Fruit fly (Drosophila melanogaster) whole organism, prepupa: ENCODE measurements around the gene rho-4.

Experiments
- Blimp-1 ChIP-seq: fragments of 200-800 bp; sonication (Bioruptor generic); optimal IDR thresholded peaks from 3 replicates; lab custom pipeline; 2017; ENCODE audit warnings: missing biosample characterization, missing genetic modification characterization, mild to moderate bottlenecking, moderate library complexity, missing genetic modification reagents
- CG10631 ChIP-seq: fragments of 200-800 bp; sonication (Bioruptor generic); optimal IDR thresholded peaks from 2 replicates; lab custom pipeline; 2016; ENCODE audit warnings: missing biosample characterization, missing genetic modification characterization
- CG10669 ChIP-seq: fragments of 200-800 bp; sonication (Bioruptor generic); optimal IDR thresholded peaks from 3 replicates; lab custom pipeline; 2018; ENCODE audit warnings: missing biosample characterization, mild to moderate bottlenecking, missing genetic modification characterization, moderate library complexity
- CG11294 ChIP-seq: fragments of 200-800 bp; sonication (Bioruptor generic); IDR thresholded peaks from 2 replicates; pipeline ENCODE4 v1.3.6; 2022; ENCODE audit warnings: missing biosample characterization, missing genetic modification characterization
- CG11902 ChIP-seq: fragments of 200-800 bp; sonication (Bioruptor generic); optimal IDR thresholded peaks from 3 replicates; lab custom pipeline; 2016; ENCODE audit warnings: missing biosample characterization, missing genetic modification characterization
- CG15336 ChIP-seq: fragments of 200-800 bp; sonication (Bioruptor generic); IDR thresholded peaks from 2 replicates; pipeline ENCODE4 v1.3.6; 2022; ENCODE audit warnings: missing biosample characterization, missing genetic modification characterization
- CG16779 ChIP-seq: fragments of 200-800 bp; sonication (Bioruptor generic); optimal IDR thresholded peaks from 3 replicates; lab custom pipeline; 2017; ENCODE audit warnings: missing biosample characterization, mild to moderate bottlenecking, missing genetic modification characterization
- CG3032 ChIP-seq: fragments of 200-800 bp; optimal IDR thresholded peaks from 2 replicates; lab custom pipeline; 2019; ENCODE audit warnings: missing biosample characterization, mild to moderate bottlenecking, missing genetic modification characterization, moderate library complexity
- CG31627 ChIP-seq: fragments of 200-800 bp; sonication (Bioruptor generic); optimal IDR thresholded peaks from 3 replicates; lab custom pipeline; 2016; ENCODE audit warnings: missing biosample characterization, missing genetic modification characterization
- CG32006 ChIP-seq: fragments of 200-800 bp; sonication (Bioruptor generic); optimal IDR thresholded peaks from 3 replicates; lab custom pipeline; 2017; ENCODE audit warnings: missing biosample characterization, mild to moderate bottlenecking, missing genetic modification characterization
- CG34406 ChIP-seq: fragments of 200-800 bp; sonication (Bioruptor generic); optimal IDR thresholded peaks from 3 replicates; lab custom pipeline; 2016; ENCODE audit warnings: missing biosample characterization, missing genetic modification characterization
- CG3919 ChIP-seq: fragments of 200-800 bp; sonication (Bioruptor generic); optimal IDR thresholded peaks from 3 replicates; lab custom pipeline; 2016; ENCODE audit warnings: missing biosample characterization, missing genetic modification characterization
- CG4318 ChIP-seq: fragments of 200-800 bp; sonication (Bioruptor generic); optimal IDR thresholded peaks from 3 replicates; lab custom pipeline; 2017; ENCODE audit warnings: missing biosample characterization, mild to moderate bottlenecking, missing genetic modification characterization
- CG6163 ChIP-seq: fragments of 200-800 bp; sonication (Bioruptor generic); IDR thresholded peaks from 3 replicates; pipeline ENCODE4 v1.3.6; 2022; ENCODE audit warnings: missing biosample characterization, missing genetic modification characterization
- CG6792 ChIP-seq: fragments of 200-800 bp; sonication (Bioruptor generic); optimal IDR thresholded peaks from 3 replicates; lab custom pipeline; 2016; ENCODE audit warnings: missing biosample characterization, missing genetic modification characterization
- CG6808 ChIP-seq: fragments of 200-800 bp; sonication (Bioruptor generic); optimal IDR thresholded peaks from 3 replicates; lab custom pipeline; 2017; ENCODE audit warnings: missing biosample characterization, missing genetic modification characterization, mild to moderate bottlenecking, moderate library complexity, missing genetic modification reagents
- CG7368 ChIP-seq: fragments of 200-800 bp; sonication (Bioruptor generic); optimal IDR thresholded peaks from 3 replicates; lab custom pipeline; 2016; ENCODE audit warnings: missing biosample characterization, missing genetic modification characterization
- CG8319 ChIP-seq: fragments of 200-800 bp; sonication (Bioruptor generic); optimal IDR thresholded peaks from 3 replicates; lab custom pipeline; 2016; ENCODE audit warnings: missing biosample characterization, missing genetic modification characterization
- CG9139 ChIP-seq: fragments of 200-800 bp; sonication (Bioruptor generic); optimal IDR thresholded peaks from 3 replicates; lab custom pipeline; 2017; ENCODE audit warnings: missing biosample characterization, mild to moderate bottlenecking, missing genetic modification characterization
- Eip75B ChIP-seq: fragments of 200-800 bp; sonication (Bioruptor generic); optimal IDR thresholded peaks from 3 replicates; lab custom pipeline; 2016; ENCODE audit warnings: missing biosample characterization, missing genetic modification characterization
- Eip78C ChIP-seq: fragments of 200-800 bp; sonication (Bioruptor generic); peaks from one replicate; lab custom pipeline; 2016; ENCODE audit warnings: missing biosample characterization, missing genetic modification characterization
- Eip93F ChIP-seq: fragments of 200-800 bp; sonication (Bioruptor generic); optimal IDR thresholded peaks from 2 replicates; lab custom pipeline; 2016; ENCODE audit warnings: missing biosample characterization, mild to moderate bottlenecking, missing genetic modification characterization
- Ets21C ChIP-seq: fragments of 200-800 bp; sonication (Bioruptor generic); optimal IDR thresholded peaks from 3 replicates; lab custom pipeline; 2016; ENCODE audit warnings: missing biosample characterization, missing genetic modification characterization
- Ets96B ChIP-seq: fragments of 200-800 bp; optimal IDR thresholded peaks from 2 replicates; lab custom pipeline; 2019; ENCODE audit warnings: missing biosample characterization, mild to moderate bottlenecking, missing genetic modification characterization, moderate library complexity
- Hr38 ChIP-seq: sonication (Bioruptor generic); optimal IDR thresholded peaks from 2 replicates; lab custom pipeline; 2016; ENCODE audit warnings: missing biosample characterization, missing genetic modification characterization
- Hr39 ChIP-seq: fragments of 200-800 bp; sonication (Bioruptor generic); optimal IDR thresholded peaks from 2 replicates; lab custom pipeline; 2016; ENCODE audit warnings: missing biosample characterization, missing genetic modification characterization
- Hr4 ChIP-seq: fragments of 200-800 bp; sonication (Bioruptor generic); optimal IDR thresholded peaks from 3 replicates; lab custom pipeline; 2016; ENCODE audit warnings: missing biosample characterization, missing genetic modification characterization
- Met ChIP-seq: fragments of 200-800 bp; sonication (Bioruptor generic); optimal IDR thresholded peaks from 3 replicates; lab custom pipeline; 2016; ENCODE audit warnings: missing biosample characterization, missing genetic modification characterization
- OdsH ChIP-seq: fragments of 200-800 bp; sonication (Bioruptor generic); optimal IDR thresholded peaks from 3 replicates; lab custom pipeline; 2016; ENCODE audit warnings: missing biosample characterization, missing genetic modification characterization
- Sox102F ChIP-seq: fragments of 200-800 bp; sonication (Bioruptor generic); optimal IDR thresholded peaks from 2 replicates; lab custom pipeline; 2016; ENCODE audit warnings: missing biosample characterization, mild to moderate bottlenecking, missing genetic modification characterization
- Sox15 ChIP-seq: fragments of 200-800 bp; sonication (Bioruptor generic); optimal IDR thresholded peaks from 3 replicates; lab custom pipeline; 2016; ENCODE audit warnings: missing biosample characterization, missing genetic modification characterization
- achi ChIP-seq: fragments of 200-800 bp; sonication (Bioruptor generic); optimal IDR thresholded peaks from 3 replicates; lab custom pipeline; 2016; ENCODE audit warnings: missing biosample characterization, missing genetic modification characterization
- acj6 ChIP-seq: fragments of 200-800 bp; sonication (Bioruptor generic); optimal IDR thresholded peaks from 3 replicates; lab custom pipeline; 2016; ENCODE audit warnings: missing biosample characterization, missing genetic modification characterization
- cyc ChIP-seq: fragments of 200-800 bp; sonication (Bioruptor generic); optimal IDR thresholded peaks from 3 replicates; lab custom pipeline; 2016; ENCODE audit warnings: missing biosample characterization, missing genetic modification characterization
- dac ChIP-seq: fragments of 200-800 bp; sonication (Bioruptor generic); optimal IDR thresholded peaks from 2 replicates; lab custom pipeline; 2017; ENCODE audit warnings: missing biosample characterization, mild to moderate bottlenecking, missing genetic modification characterization
- dsx ChIP-seq: fragments of 200-800 bp; optimal IDR thresholded peaks from 3 replicates; lab custom pipeline; 2019; ENCODE audit warnings: missing biosample characterization, mild to moderate bottlenecking, missing genetic modification characterization, moderate library complexity; ENCODE audit not compliant: poor library complexity, severe bottlenecking
- eg ChIP-seq: fragments of 200-800 bp; sonication (Bioruptor generic); IDR thresholded peaks from 3 replicates; pipeline ENCODE4 v1.3.6; 2022; ENCODE audit warnings: missing biosample characterization, missing genetic modification characterization
- esn ChIP-seq: fragments of 200-800 bp; sonication (Bioruptor generic); optimal IDR thresholded peaks from 2 replicates; lab custom pipeline; 2016; ENCODE audit warnings: missing biosample characterization, mild to moderate bottlenecking, missing genetic modification characterization, moderate library complexity
- fd85E ChIP-seq: fragments of 200-800 bp; sonication (Bioruptor generic); optimal IDR thresholded peaks from 3 replicates; lab custom pipeline; 2016; ENCODE audit warnings: missing biosample characterization, missing genetic modification characterization
- lz ChIP-seq: fragments of 200-800 bp; sonication (Bioruptor generic); optimal IDR thresholded peaks from 3 replicates; lab custom pipeline; 2016; ENCODE audit warnings: missing biosample characterization, missing genetic modification characterization
- pdm3 ChIP-seq: fragments of 200-800 bp; sonication (Bioruptor generic); optimal IDR thresholded peaks from 3 replicates; lab custom pipeline; 2016; ENCODE audit warnings: missing biosample characterization, missing genetic modification characterization
- salr ChIP-seq, 2 experiments: fragments of 200-800 bp; sonication (Bioruptor generic); optimal IDR thresholded peaks; 3 replicates each; lab custom pipeline; 2016 to 2018; ENCODE audit warnings: missing biosample characterization in 2 of 2, missing genetic modification characterization in 2 of 2, mild to moderate bottlenecking in 1 of 2
- svp ChIP-seq: fragments of 200-800 bp; sonication (Bioruptor generic); peaks from one replicate; lab custom pipeline; 2016; ENCODE audit warnings: missing biosample characterization, missing genetic modification characterization
- topi ChIP-seq: fragments of 200-800 bp; sonication (Bioruptor generic); optimal IDR thresholded peaks from 3 replicates; lab custom pipeline; 2016; ENCODE audit warnings: missing biosample characterization, missing genetic modification characterization
- vri ChIP-seq: fragments of 200-800 bp; sonication (Bioruptor generic); optimal IDR thresholded peaks from 3 replicates; lab custom pipeline; 2016; ENCODE audit warnings: missing biosample characterization, mild to moderate bottlenecking, missing genetic modification characterization

rho-4 gene

dm6 chrX:11576540-11576939, 23.1 kb upstream of the rho-4 start, which contains the start of gene CG11695 (continued):
- TF ChIP-seq OdsH (peak; percentile 74), CG7368 (peak; percentile 49), CG6808 (GFP tag; lab: Kevin White, UChicago) (peak; percentile 70), salr (GFP tag; optimal IDR thresholded peaks at IDR 0.05; lab: Kevin White, UChicago) (peak in 1 of 2 experiments; percentile 44), CG8319 (GFP tag; lab: Kevin White, UChicago) (no peak), Ets96B (tag; lab: Kevin White, UChicago) (peak; percentile 64), achi (GFP tag; lab: Kevin White, UChicago) (peak; percentile 65), CG32006 (GFP tag; lab: Kevin White, UChicago) (peak; percentile 74)

- TF ChIP-seq vri (GFP tag; lab: Kevin White, UChicago) (no peak), CG3032 (tag; lab: Kevin White, UChicago) (no peak), CG4318 (no peak), cyc (GFP tag; lab: Kevin White, UChicago) (no peak), fd85E (no peak), OdsH (no peak), CG3919 (GFP tag; lab: Kevin White, UChicago) (no peak), CG6163 (no peak), svp (no peak), Eip93F (no peak), eg (GFP tag; lab: Robert Waterston, UW) (0 out of 3 replicates have a peak, but pooled peaks have one; percentile 19), Sox15 (GFP tag; lab: Kevin White, UChicago) (no peak), CG11294 (GFP tag; lab: Robert Waterston, UW) (no peak), Eip78C (GFP tag; lab: Kevin White, UChicago) (peak; percentile 31)
Observed at dm6 chrX:11578841-11579240, 20.8 kb upstream of the rho-4 start.

DNA sequence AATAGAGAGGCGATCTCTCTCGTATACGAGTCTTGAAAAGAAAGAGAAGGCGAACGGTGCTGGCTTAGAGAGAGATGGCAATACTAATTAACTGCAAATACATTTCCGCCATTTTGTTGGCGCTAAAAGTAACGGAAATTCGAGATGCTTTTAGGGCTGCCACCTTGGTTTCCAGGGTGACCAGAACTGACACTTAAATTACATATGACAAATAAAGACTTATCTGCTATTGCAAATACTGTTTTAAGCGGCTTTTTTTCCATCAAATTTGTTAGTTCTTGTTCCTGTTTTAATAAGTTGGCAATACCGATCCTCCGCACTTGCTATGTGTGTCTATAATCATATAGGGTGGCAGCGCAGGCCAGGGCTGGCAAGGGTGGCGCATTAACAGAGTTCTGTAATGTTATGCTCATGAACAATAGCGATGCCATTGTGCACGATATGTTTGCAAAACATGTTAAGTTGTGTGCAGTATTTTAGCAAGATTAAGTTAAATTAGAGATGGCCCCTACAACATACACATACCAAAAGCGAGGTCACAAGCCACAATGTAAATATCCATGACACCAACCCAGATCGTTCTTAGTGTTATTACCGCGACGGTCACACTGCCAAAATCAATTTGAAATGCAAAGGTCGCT, 19.3 kb upstream of the rho-4 start, which contains the start of gene nod:
nod (plus strand) TSS at position 573 of the 641 bp plus-strand sequence.
- no peak for TF ChIP-seq Sox102F (GFP tag; lab: Kevin White, UChicago)
- TF ChIP-seq cyc (GFP tag; lab: Kevin White, UChicago): peak; percentile 47
- peak; percentile 71 for TF ChIP-seq pdm3 (GFP tag; lab: Kevin White, UChicago)
- no peak for TF ChIP-seq Eip93F
- no peak for TF ChIP-seq fd85E
- peak; percentile 4 for TF ChIP-seq CG11902 (GFP tag; lab: Kevin White, UChicago)
- TF ChIP-seq vri (GFP tag; lab: Kevin White, UChicago): no peak
- peak; percentile 62 for TF ChIP-seq lz (GFP tag; lab: Kevin White, UChicago)
- TF ChIP-seq acj6 (GFP tag; lab: Kevin White, UChicago): peak; percentile 63
- no peak for TF ChIP-seq CG9139 (GFP tag; lab: Kevin White, UChicago)
- peak; percentile 48; the same call in 1 of the 3 replicates for TF ChIP-seq CG6163
- TF ChIP-seq topi (GFP tag; lab: Kevin White, UChicago): peak; percentile 68
- TF ChIP-seq achi (GFP tag; lab: Kevin White, UChicago): peak; percentile 56
- TF ChIP-seq CG3919 (GFP tag; lab: Kevin White, UChicago): peak; percentile 47
- peak; percentile 80 for TF ChIP-seq Eip78C (GFP tag; lab: Kevin White, UChicago)
- TF ChIP-seq Blimp-1 (GFP tag; lab: Kevin White, UChicago): no peak
- no peak for TF ChIP-seq Met (GFP tag; lab: Kevin White, UChicago)
- no peak for TF ChIP-seq CG6808 (GFP tag; lab: Kevin White, UChicago)
- no peak for TF ChIP-seq CG11294 (GFP tag; lab: Robert Waterston, UW)
- no peak for TF ChIP-seq Hr38 (GFP tag; lab: Kevin White, UChicago)
- TF ChIP-seq dsx (GFP tag; lab: Kevin White, UChicago): no peak
- TF ChIP-seq CG16779: no peak
- peak; percentile 21 for TF ChIP-seq CG10669 (GFP tag; lab: Kevin White, UChicago)
- TF ChIP-seq Sox15 (GFP tag; lab: Kevin White, UChicago): peak; percentile 34
- 0 out of 2 replicates have a peak, but pooled peaks have one; percentile 33 for TF ChIP-seq CG15336 (GFP tag; lab: Robert Waterston, UW)
- peak; percentile 75 for TF ChIP-seq CG31627 (GFP tag; lab: Kevin White, UChicago)
- peak; percentile 27 for TF ChIP-seq dac (GFP tag; lab: Kevin White, UChicago)
- TF ChIP-seq Ets96B (tag; lab: Kevin White, UChicago): peak; percentile 6
- TF ChIP-seq CG10631 (GFP tag; lab: Kevin White, UChicago): peak; percentile 55
- peak; percentile 71 for TF ChIP-seq Hr39 (GFP tag; lab: Kevin White, UChicago)
- TF ChIP-seq esn: peak; percentile 65
- peak; percentile 55 for TF ChIP-seq CG34406
- TF ChIP-seq CG6792 (GFP tag; lab: Kevin White, UChicago): peak; percentile 53
- peak; percentile 52 for TF ChIP-seq Hr4 (GFP tag; lab: Kevin White, UChicago)
- no peak for TF ChIP-seq CG4318
- peak; percentile 52 for TF ChIP-seq Ets21C (GFP tag; lab: Kevin White, UChicago)
- peak; percentile 63 for TF ChIP-seq Eip75B (GFP tag; lab: Kevin White, UChicago)
- TF ChIP-seq CG7368: peak; percentile 38
